Worm (Caenorhabditis elegans) whole organism, mixed stage, embryonic: ENCODE data around the gene C07A9.12.

Experiments
- nhr-28 ChIP-seq: fragments of 150-350 bp; optimal IDR thresholded peaks from 2 replicates; lab custom pipeline; 2014; ENCODE audit warnings: missing biosample characterization, missing genetic modification characterization
- unc-62 ChIP-seq: fragments of 150-350 bp; optimal IDR thresholded peaks from 2 replicates; lab custom pipeline; 2014; ENCODE audit warnings: missing biosample characterization, missing genetic modification reagents, missing genetic modification characterization

- TF ChIP-seq nhr-28 (tag; lab: Kevin White, UChicago) (no peak), unc-62 (GFP tag; lab: Kevin White, UChicago) (no peak)
Observed at ce11 chrIII:9747133-9747532, 19.8 kb upstream of the C07A9.12 start, which contains the start of the genes iff-1 and cdk-1.
